Fruit fly (Drosophila melanogaster) whole organism, embryonic: Measurements from ENCODE around the gene CG42271.

Source experiments
- B-H2 ChIP-seq: fragments of 200-800 bp; sonication (Bioruptor generic); optimal IDR thresholded peaks from 2 replicates; lab custom pipeline; 2018; ENCODE audit warnings: missing biosample characterization, mild to moderate bottlenecking, missing genetic modification characterization
- CG10209 ChIP-seq: fragments of 200-800 bp; sonication (Bioruptor generic); optimal IDR thresholded peaks from 3 replicates; lab custom pipeline; 2017; ENCODE audit warnings: missing biosample characterization, mild to moderate bottlenecking, missing genetic modification characterization, missing genetic modification reagents
- CG10654 ChIP-seq: fragments of 200-800 bp; sonication (Bioruptor generic); optimal IDR thresholded peaks from 2 replicates; lab custom pipeline; 2016; ENCODE audit warnings: missing biosample characterization, missing genetic modification characterization
- CG11560 ChIP-seq: fragments of 200-800 bp; sonication (Bioruptor generic); IDR thresholded peaks from 3 replicates; pipeline ENCODE4 v1.3.6; 2022; ENCODE audit warnings: missing biosample characterization, missing genetic modification characterization
- CG11723 ChIP-seq: fragments of 200-800 bp; sonication (Bioruptor generic); optimal IDR thresholded peaks from 2 replicates; lab custom pipeline; 2017; ENCODE audit warnings: missing biosample characterization, mild to moderate bottlenecking, missing genetic modification characterization
- CG15696 ChIP-seq: fragments of 200-800 bp; sonication (Bioruptor generic); optimal IDR thresholded peaks from 2 replicates; lab custom pipeline; 2019; ENCODE audit warnings: missing biosample characterization, mild to moderate bottlenecking, missing genetic modification characterization, moderate library complexity
- CG16815 ChIP-seq: fragments of 200-800 bp; sonication (Bioruptor generic); optimal IDR thresholded peaks from 3 replicates; lab custom pipeline; 2017; ENCODE audit warnings: missing biosample characterization, mild to moderate bottlenecking, missing genetic modification characterization
- CG31388 ChIP-seq: fragments of 200-800 bp; sonication (Bioruptor generic); optimal IDR thresholded peaks from 2 replicates; lab custom pipeline; 2016; ENCODE audit warnings: missing biosample characterization, missing genetic modification characterization
- CG31441 ChIP-seq: fragments of 200-800 bp; sonication (Bioruptor generic); IDR thresholded peaks from 2 replicates; pipeline ENCODE4 v1.3.6; 2022; ENCODE audit warnings: missing biosample characterization, missing genetic modification characterization
- CG34422 ChIP-seq: fragments of 200-800 bp; sonication (Bioruptor generic); IDR thresholded peaks from 3 replicates; pipeline ENCODE4 v1.3.6; 2022; ENCODE audit warnings: missing biosample characterization, missing genetic modification characterization
- CG4820 ChIP-seq: fragments of 200-800 bp; sonication (Bioruptor generic); optimal IDR thresholded peaks from 3 replicates; lab custom pipeline; 2016; ENCODE audit warnings: missing biosample characterization, missing genetic modification characterization
- CG5245 ChIP-seq: fragments of 200-800 bp; sonication (Bioruptor generic); optimal IDR thresholded peaks from 3 replicates; lab custom pipeline; 2016; ENCODE audit warnings: missing biosample characterization, missing genetic modification characterization
- CG6683 ChIP-seq: fragments of 200-800 bp; sonication (Bioruptor generic); optimal IDR thresholded peaks from 2 replicates; lab custom pipeline; 2017; ENCODE audit warnings: missing biosample characterization, mild to moderate bottlenecking, missing genetic modification characterization, missing genetic modification reagents
- CG9727 ChIP-seq: fragments of 200-800 bp; sonication (Bioruptor generic); optimal IDR thresholded peaks from 3 replicates; lab custom pipeline; 2017; ENCODE audit warnings: missing biosample characterization, mild to moderate bottlenecking, missing genetic modification characterization
- CkIIα-i1 ChIP-seq: fragments of 200-800 bp; sonication (Bioruptor generic); IDR thresholded peaks from 2 replicates; pipeline ENCODE4 v1.3.6; 2022; ENCODE audit warnings: missing biosample characterization, missing genetic modification characterization
- CoRest ChIP-seq: fragments of 200-800 bp; sonication (Bioruptor generic); optimal IDR thresholded peaks from 3 replicates; lab custom pipeline; 2018; ENCODE audit warnings: missing biosample characterization, mild to moderate bottlenecking, missing genetic modification characterization, moderate library complexity
- D19A ChIP-seq: fragments of 200-800 bp; optimal IDR thresholded peaks from 3 replicates; lab custom pipeline; 2019; ENCODE audit warnings: missing biosample characterization, mild to moderate bottlenecking, missing genetic modification characterization, moderate library complexity
- Hmx ChIP-seq: fragments of 200-800 bp; sonication (Bioruptor generic); optimal IDR thresholded peaks from 2 replicates; lab custom pipeline; 2016; ENCODE audit warnings: missing biosample characterization, missing genetic modification characterization
- Jarid2 ChIP-seq: fragments of 200-800 bp; sonication (Bioruptor generic); optimal IDR thresholded peaks from 3 replicates; lab custom pipeline; 2017; ENCODE audit warnings: mild to moderate bottlenecking, missing biosample characterization, missing genetic modification reagents, missing genetic modification characterization
- Max ChIP-seq: fragments of 200-800 bp; sonication (Bioruptor generic); optimal IDR thresholded peaks from 2 replicates; lab custom pipeline; 2016; ENCODE audit warnings: missing biosample characterization, mild to moderate bottlenecking, missing genetic modification characterization
- Oli ChIP-seq: fragments of 200-800 bp; sonication (Bioruptor generic); optimal IDR thresholded peaks from 2 replicates; lab custom pipeline; 2018; ENCODE audit warnings: missing biosample characterization, mild to moderate bottlenecking, missing genetic modification characterization, moderate library complexity
- Poxn ChIP-seq: fragments of 200-800 bp; sonication (Bioruptor generic); IDR thresholded peaks from 2 replicates; pipeline ENCODE4 v1.3.6; 2022; ENCODE audit warnings: missing biosample characterization, missing genetic modification characterization
- Side ChIP-seq: fragments of 200-800 bp; sonication (Bioruptor generic); optimal IDR thresholded peaks from 2 replicates; lab custom pipeline; 2016; ENCODE audit warnings: missing biosample characterization, missing genetic modification characterization
- Sox102F ChIP-seq: fragments of 200-800 bp; sonication (Bioruptor generic); optimal IDR thresholded peaks from 2 replicates; lab custom pipeline; 2018; ENCODE audit warnings: missing biosample characterization, mild to moderate bottlenecking, missing genetic modification characterization, moderate library complexity
- Sry-β ChIP-seq: fragments of 200-800 bp; sonication (Bioruptor generic); optimal IDR thresholded peaks from 2 replicates; lab custom pipeline; 2018; ENCODE audit warnings: missing biosample characterization, mild to moderate bottlenecking, missing genetic modification characterization, moderate library complexity
- ato ChIP-seq: fragments of 200-800 bp; sonication (Bioruptor generic); IDR thresholded peaks from 2 replicates; pipeline ENCODE4 v1.3.6; 2022; ENCODE audit warnings: missing biosample characterization, missing genetic modification characterization; ENCODE audit not compliant: partially characterized antibody
- chinmo ChIP-seq: fragments of 200-800 bp; sonication (Bioruptor generic); IDR thresholded peaks from 4 replicates; pipeline ENCODE4 v1.3.6; 2022; ENCODE audit warnings: missing biosample characterization, missing genetic modification characterization; ENCODE audit not compliant: partially characterized antibody
- ci ChIP-seq: fragments of 200-800 bp; sonication (Bioruptor generic); IDR thresholded peaks from 3 replicates; pipeline ENCODE4 v1.3.6; 2022; ENCODE audit warnings: missing biosample characterization, missing genetic modification characterization
- croc ChIP-seq: fragments of 200-800 bp; sonication (Bioruptor generic); conservative IDR thresholded peaks from 3 replicates; pipeline ENCODE4 v1.3.6; 2022; ENCODE audit warnings: missing biosample characterization, missing genetic modification characterization
- danr ChIP-seq: fragments of 200-800 bp; sonication (Bioruptor generic); IDR thresholded peaks from 2 replicates; pipeline ENCODE4 v1.3.6; 2022; ENCODE audit warnings: missing biosample characterization, missing genetic modification characterization
- emc ChIP-seq: fragments of 200-800 bp; sonication (Bioruptor generic); optimal IDR thresholded peaks from 2 replicates; lab custom pipeline; 2016; ENCODE audit warnings: missing biosample characterization, missing genetic modification characterization
- fd96Cb ChIP-seq: fragments of 200-800 bp; sonication (Bioruptor generic); optimal IDR thresholded peaks from 2 replicates; lab custom pipeline; 2018; ENCODE audit warnings: missing biosample characterization, mild to moderate bottlenecking, missing genetic modification characterization, moderate library complexity
- hbn ChIP-seq: fragments of 200-800 bp; sonication (Bioruptor generic); IDR thresholded peaks from 2 replicates; pipeline ENCODE4 v1.3.6; 2022; ENCODE audit warnings: missing biosample characterization, missing genetic modification characterization; ENCODE audit not compliant: partially characterized antibody
- lola ChIP-seq, 3 experiments: fragments of >200 bp in 2 of 3; fragments of 200-800 bp in 1 of 3; sonication (Bioruptor generic) in 1 of 3; optimal IDR thresholded peaks; 2 replicates each; lab custom pipeline; 2017 to 2019; ENCODE audit warnings: missing biosample characterization in 3 of 3, missing genetic modification characterization in 3 of 3, mild to moderate bottlenecking in 1 of 3, moderate library complexity in 1 of 3
- p53 ChIP-seq: fragments of 200-800 bp; sonication (Bioruptor generic); optimal IDR thresholded peaks from 2 replicates; lab custom pipeline; 2016; ENCODE audit warnings: missing biosample characterization, missing genetic modification characterization
- prd ChIP-seq, 3 experiments: fragments of >200 bp in 2 of 3; fragments of 200-800 bp in 1 of 3; sonication (Bioruptor generic) in 1 of 3; optimal IDR thresholded peaks in 2 of 3; IDR thresholded peaks in 1 of 3; 2 replicates in 2 of 3; 3 replicates in 1 of 3; pipeline versions ENCODE4 v1.3.6 to Lab custom; 2017 to 2022; ENCODE audit warnings: missing biosample characterization in 1 of 3, missing genetic modification characterization in 1 of 3
- seq ChIP-seq: fragments of 200-800 bp; sonication (Bioruptor generic); IDR thresholded peaks from 2 replicates; pipeline ENCODE4 v1.3.6; 2022; ENCODE audit warnings: missing biosample characterization, missing genetic modification characterization
- sqz ChIP-seq: fragments of 200-800 bp; sonication (Bioruptor generic); optimal IDR thresholded peaks from 3 replicates; lab custom pipeline; 2018; ENCODE audit warnings: missing biosample characterization, mild to moderate bottlenecking, missing genetic modification characterization
- stwl ChIP-seq: fragments of 200-800 bp; sonication (Bioruptor generic); optimal IDR thresholded peaks from 3 replicates; lab custom pipeline; 2018; ENCODE audit warnings: missing biosample characterization, mild to moderate bottlenecking, missing genetic modification characterization, moderate library complexity
- tgo ChIP-seq: fragments of 200-800 bp; sonication (Bioruptor generic); IDR thresholded peaks from 3 replicates; pipeline ENCODE4 v1.3.6; 2022; ENCODE audit warnings: missing biosample characterization, missing genetic modification characterization
- tna ChIP-seq: fragments of 200-800 bp; sonication (Bioruptor generic); IDR thresholded peaks from 2 replicates; pipeline ENCODE4 v1.3.6; 2022; ENCODE audit warnings: missing biosample characterization, missing genetic modification characterization; ENCODE audit not compliant: partially characterized antibody
- zfh1 ChIP-seq: fragments of 200-800 bp; sonication (Bioruptor generic); IDR thresholded peaks from 3 replicates; pipeline ENCODE4 v1.3.6; 2022; ENCODE audit warnings: missing biosample characterization, missing genetic modification characterization

The CG42271 gene

dm6 chrX:14242941-14243736 is 9.3 kb upstream of the CG42271 start, which contains the start of gene CG32599 (continued):
- peak; percentile 53 for TF ChIP-seq stwl (tag; lab: Kevin White, UChicago)
- peak; percentile 5 for TF ChIP-seq CG4820 (GFP tag; lab: Kevin White, UChicago)
- peak; percentile 47; the same call in 1 of the 2 replicates for TF ChIP-seq tna (GFP tag; lab: Robert Waterston, UW)
- TF ChIP-seq zfh1 (GFP tag; lab: Robert Waterston, UW) = peak; percentile 70; the same call in 2 of the 3 replicates
- TF ChIP-seq CG34422 (GFP tag; lab: Robert Waterston, UW) = 0 out of 3 replicates have a peak, but pooled peaks have one; percentile 7
- peak; percentile 11 for TF ChIP-seq Oli
- peak; percentile 37 for TF ChIP-seq D19A (tag; lab: Kevin White, UChicago)
- no peak for TF ChIP-seq CG6683 (GFP tag; lab: Kevin White, UChicago)
- TF ChIP-seq sqz = no peak
- TF ChIP-seq Hmx (GFP tag; lab: Kevin White, UChicago) = no peak
- no peak for TF ChIP-seq CG11560 (tag; lab: Robert Waterston, UW)
- TF ChIP-seq CG10654 (GFP tag; lab: Kevin White, UChicago) = peak; percentile 18
- no peak for TF ChIP-seq Poxn (GFP tag; lab: Robert Waterston, UW)
- TF ChIP-seq CoRest = peak; percentile 55
- TF ChIP-seq CG5245 (GFP tag; lab: Kevin White, UChicago) = no peak
- TF ChIP-seq fd96Cb (tag; lab: Kevin White, UChicago) = peak; percentile 29
- peak in 1 of 3 experiments; percentile 16 for TF ChIP-seq lola (GFP tag; optimal IDR thresholded peaks at IDR 0.05; lab: Kevin White, UChicago)
- TF ChIP-seq Sox102F (GFP tag; lab: Kevin White, UChicago) = peak; percentile 54
- TF ChIP-seq ci (GFP tag; lab: Robert Waterston, UW) = peak; percentile 19; the same call in 1 of the 3 replicates
- TF ChIP-seq ato = 0 out of 2 replicates have a peak, but pooled peaks have one; percentile 14
- TF ChIP-seq tgo (GFP tag; lab: Robert Waterston, UW) = peak; percentile 51
- no peak for TF ChIP-seq CG31388
- TF ChIP-seq CG11723 (GFP tag; lab: Kevin White, UChicago) = no peak
- 0 out of 4 replicates have a peak, but pooled peaks have one; percentile 44 for TF ChIP-seq chinmo (GFP tag; lab: Robert Waterston, UW)
- TF ChIP-seq CkIIα-i1 (GFP tag; lab: Robert Waterston, UW) = no peak
- no peak for TF ChIP-seq danr (GFP tag; lab: Robert Waterston, UW)
- no peak for TF ChIP-seq seq
- peak; percentile 48 for TF ChIP-seq CG9727 (GFP tag; lab: Kevin White, UChicago)
- TF ChIP-seq B-H2 (GFP tag; lab: Kevin White, UChicago) = no peak
- peak; percentile 21 for TF ChIP-seq CG15696 (tag; lab: Kevin White, UChicago)
- peak; percentile 59 for TF ChIP-seq CG31441 (GFP tag; lab: Robert Waterston, UW)
- TF ChIP-seq hbn = peak; percentile 47; the same call in 1 of the 2 replicates
- TF ChIP-seq Side (GFP tag; lab: Kevin White, UChicago) = no peak
- no peak for TF ChIP-seq p53
- TF ChIP-seq emc (GFP tag; lab: Kevin White, UChicago) = no peak
- no peak for TF ChIP-seq CG16815 (GFP tag; lab: Kevin White, UChicago)
- TF ChIP-seq Sry-β = no peak
- TF ChIP-seq CG10209 (GFP tag; lab: Kevin White, UChicago) = peak; percentile 16
- TF ChIP-seq croc (GFP tag; lab: Robert Waterston, UW) = no peak
- TF ChIP-seq Jarid2 (GFP tag; lab: Kevin White, UChicago) = no peak
- TF ChIP-seq prd (optimal IDR thresholded peaks at IDR 0.05; lab: Kevin White, UChicago) = no peak
- TF ChIP-seq prd (GFP tag; IDR thresholded peaks at IDR 0.05; lab: Robert Waterston, UW) = peak; percentile 67; the same call in 2 of the 3 replicates
- no peak for TF ChIP-seq Max (GFP tag; lab: Kevin White, UChicago)
